Fruit fly (Drosophila melanogaster): ENCODE data around the gene CG13893.

The CG13893 gene

dm6 chr3L:642146-642864 lies 38.5 kb upstream of the CG13893 start (continued):
- TF ChIP-seq CG15336 (GFP tag; IDR thresholded peaks at IDR 0.05): peak; percentile 63; the same call in 1 of the 2 replicates
- TF ChIP-seq OdsH (GFP tag; optimal IDR thresholded peaks at IDR 0.05): peak; percentile 55
- TF ChIP-seq eg (GFP tag; IDR thresholded peaks at IDR 0.05): 0 out of 3 replicates have a peak, but pooled peaks have one; percentile 11
- TF ChIP-seq CG6808 (GFP tag; optimal IDR thresholded peaks at IDR 0.05): peak; percentile 56
- TF ChIP-seq Smox (GFP tag; optimal IDR thresholded peaks at IDR 0.05): no peak
- no peak for TF ChIP-seq Sox15 (GFP tag; optimal IDR thresholded peaks at IDR 0.05)
- no peak for TF ChIP-seq CG6854 (GFP tag; optimal IDR thresholded peaks at IDR 0.05)
- TF ChIP-seq CG8632 (GFP tag; optimal IDR thresholded peaks at IDR 0.05): no peak
- TF ChIP-seq CG4318 (GFP tag; optimal IDR thresholded peaks at IDR 0.05): peak; percentile 51

DNA sequence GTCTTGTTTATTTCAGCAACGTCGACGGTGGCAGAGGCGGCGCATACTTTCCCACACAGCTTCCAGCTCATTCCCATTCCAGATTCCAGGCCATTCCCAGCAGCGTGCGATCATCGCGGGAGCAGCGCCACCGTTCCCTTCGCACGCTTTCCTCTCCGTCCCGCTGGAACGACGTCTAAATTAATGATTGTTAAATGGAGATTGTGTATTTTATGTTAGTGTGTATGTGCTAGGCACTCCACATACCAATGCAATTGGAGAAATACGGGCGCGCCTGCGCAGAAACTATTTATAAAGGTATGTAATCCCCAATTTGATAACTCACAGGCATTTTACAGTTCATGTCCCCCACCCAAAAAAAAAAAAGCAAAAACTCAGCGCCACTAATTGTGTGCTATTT lies 37.6 kb upstream of the CG13893 start:
- TF ChIP-seq CG8119 (GFP tag; IDR thresholded peaks at IDR 0.05) (0 out of 3 replicates have a peak, but pooled peaks have one; percentile 23), Sox14 (GFP tag; optimal IDR thresholded peaks at IDR 0.05) (no peak), CG9139 (GFP tag; optimal IDR thresholded peaks at IDR 0.05) (no peak), CG32006 (GFP tag; optimal IDR thresholded peaks at IDR 0.05) (no peak), fd59A (GFP tag; optimal IDR thresholded peaks at IDR 0.05) (no peak), eg (GFP tag; IDR thresholded peaks at IDR 0.05) (0 out of 3 replicates have a peak, but pooled peaks have one; percentile 38), svp (GFP tag) (no peak)

dm6 chr3L:640324-640974 lies 36.6 kb upstream of the CG13893 start:
- TF ChIP-seq Hr4 (GFP tag; optimal IDR thresholded peaks at IDR 0.05) (peak; percentile 87), achi (GFP tag; optimal IDR thresholded peaks at IDR 0.05) (peak; percentile 92), CG6163 (GFP tag; IDR thresholded peaks at IDR 0.05) (peak; percentile 92), lz (GFP tag; optimal IDR thresholded peaks at IDR 0.05) (peak; percentile 95), CG6792 (GFP tag; optimal IDR thresholded peaks at IDR 0.05) (peak; percentile 94), Blimp-1 (GFP tag; optimal IDR thresholded peaks at IDR 0.05) (peak; percentile 80), ss (GFP tag; optimal IDR thresholded peaks at IDR 0.05) (peak; percentile 89 to 91), CG10631 (GFP tag; optimal IDR thresholded peaks at IDR 0.05) (peak; percentile 89), CG6276 (GFP tag; optimal IDR thresholded peaks at IDR 0.05) (peak; percentile 82), CG11902 (GFP tag; optimal IDR thresholded peaks at IDR 0.05) (peak; percentile 87), salr (GFP tag; optimal IDR thresholded peaks at IDR 0.05) (peak; percentile 89), spab (GFP tag; optimal IDR thresholded peaks at IDR 0.05) (peak; percentile 89), cyc (GFP tag; optimal IDR thresholded peaks at IDR 0.05) (peak; percentile 95), dac (GFP tag; optimal IDR thresholded peaks at IDR 0.05) (peak; percentile 76), CG32006 (GFP tag; optimal IDR thresholded peaks at IDR 0.05) (peak; percentile 90), pdm3 (GFP tag; optimal IDR thresholded peaks at IDR 0.05) (peak; percentile 93), net (GFP tag; optimal IDR thresholded peaks at IDR 0.05) (peak; percentile 90), Lpt (GFP tag; optimal IDR thresholded peaks at IDR 0.05) (peak; percentile 92), vri (GFP tag; optimal IDR thresholded peaks at IDR 0.05) (peak; percentile 94), CG31627 (GFP tag; optimal IDR thresholded peaks at IDR 0.05) (peak; percentile 95), CG11762 (GFP tag; optimal IDR thresholded peaks at IDR 0.05; ENCODE audit: insufficient read depth) (peak; percentile 92), fd59A (GFP tag; optimal IDR thresholded peaks at IDR 0.05) (peak; percentile 92), Ets21C (GFP tag; optimal IDR thresholded peaks at IDR 0.05) (peak; percentile 93), acj6 (GFP tag; optimal IDR thresholded peaks at IDR 0.05) (peak; percentile 95), CG15336 (GFP tag; IDR thresholded peaks at IDR 0.05) (peak; percentile 87), CG6808 (GFP tag; optimal IDR thresholded peaks at IDR 0.05) (peak; percentile 92), Eip75B (GFP tag; optimal IDR thresholded peaks at IDR 0.05) (peak; percentile 93), fd85E (GFP tag; optimal IDR thresholded peaks at IDR 0.05) (peak; percentile 78), CG8319 (GFP tag; optimal IDR thresholded peaks at IDR 0.05) (peak; percentile 87), CG3919 (GFP tag; optimal IDR thresholded peaks at IDR 0.05) (peak; percentile 95), CG8119 (GFP tag; IDR thresholded peaks at IDR 0.05) (peak; percentile 86), CG9139 (GFP tag; optimal IDR thresholded peaks at IDR 0.05) (peak; percentile 90), CG16779 (tag; optimal IDR thresholded peaks at IDR 0.05) (peak; percentile 82), CG8632 (GFP tag; optimal IDR thresholded peaks at IDR 0.05) (peak; percentile 90), Hr38 (GFP tag; optimal IDR thresholded peaks at IDR 0.05) (no peak), Ets96B (tag; optimal IDR thresholded peaks at IDR 0.05) (peak; percentile 91), topi (GFP tag; optimal IDR thresholded peaks at IDR 0.05) (peak; percentile 95)

All from whole organism, prepupa.